Worm (Caenorhabditis elegans) whole organism, L2 larva: Measurements from ENCODE around the gene K11H3.2.

ENCODE experiments used
- C34F6.9 ChIP-seq: fragments of 150-350 bp; optimal IDR thresholded peaks from 2 replicates; lab custom pipeline; 2014; ENCODE audit warnings: missing biosample characterization, missing genetic modification characterization
- F13H6.1 ChIP-seq: sonication (generic microtip); optimal IDR thresholded peaks from 2 replicates; lab custom pipeline; 2016; ENCODE audit warnings: missing genetic modification characterization, missing compliant biosample characterization
- Y55F3AM.14 ChIP-seq: fragments of 200-800 bp; sonication (Bioruptor generic); optimal IDR thresholded peaks from 2 replicates; lab custom pipeline; 2018; ENCODE audit warnings: mild to moderate bottlenecking, missing genetic modification characterization, missing compliant biosample characterization
- ceh-82 ChIP-seq: fragments of 150-350 bp; optimal IDR thresholded peaks from 2 replicates; lab custom pipeline; 2014; ENCODE audit warnings: missing biosample characterization, missing genetic modification characterization
- elt-1 ChIP-seq: fragments of 150-350 bp; optimal IDR thresholded peaks from 2 replicates; lab custom pipeline; 2014; ENCODE audit warnings: missing biosample characterization, missing genetic modification characterization
- elt-3 ChIP-seq: sonication (generic microtip); optimal IDR thresholded peaks from 2 replicates; lab custom pipeline; 2017; ENCODE audit warnings: missing biosample characterization, missing genetic modification characterization
- gmeb-1 ChIP-seq: fragments of 150-350 bp; optimal IDR thresholded peaks from 2 replicates; lab custom pipeline; 2014; ENCODE audit warnings: missing biosample characterization, missing genetic modification characterization
- lin-11 ChIP-seq: fragments of 150-350 bp; sonication (generic microtip); optimal IDR thresholded peaks from 2 replicates; lab custom pipeline; 2014; ENCODE audit warnings: missing biosample characterization, missing genetic modification characterization, inconsistent platforms, mixed read lengths
- lsy-2 ChIP-seq, 2 experiments: fragments of 150-350 bp in 1 of 2; sonication (generic microtip) in 1 of 2; optimal IDR thresholded peaks; 2 replicates each; lab custom pipeline; 2014 to 2017; ENCODE audit warnings: missing biosample characterization in 2 of 2, missing genetic modification characterization in 2 of 2
- mbf-1 ChIP-seq: sonication (generic microtip); optimal IDR thresholded peaks from 2 replicates; lab custom pipeline; 2017; ENCODE audit warnings: missing biosample characterization, missing genetic modification characterization
- nhr-10 ChIP-seq: sonication (generic microtip); optimal IDR thresholded peaks from 2 replicates; lab custom pipeline; 2017; ENCODE audit warnings: missing biosample characterization, missing genetic modification characterization
- nhr-11 ChIP-seq: fragments of 150-350 bp; optimal IDR thresholded peaks from 2 replicates; lab custom pipeline; 2014; ENCODE audit warnings: missing biosample characterization, missing genetic modification characterization
- nhr-129 ChIP-seq: fragments of 150-350 bp; optimal IDR thresholded peaks from 2 replicates; lab custom pipeline; 2014; ENCODE audit warnings: missing biosample characterization, missing genetic modification characterization
- nhr-21 ChIP-seq: fragments of 150-350 bp; optimal IDR thresholded peaks from 2 replicates; lab custom pipeline; 2014; ENCODE audit warnings: missing biosample characterization, missing genetic modification characterization
- nhr-25 ChIP-seq: fragments of 150-350 bp; sonication (generic microtip); optimal IDR thresholded peaks from 3 replicates; lab custom pipeline; 2014; ENCODE audit warnings: missing biosample characterization, missing genetic modification characterization
- nhr-6 ChIP-seq: fragments of 150-350 bp; optimal IDR thresholded peaks from 2 replicates; lab custom pipeline; 2014; ENCODE audit warnings: missing biosample characterization, missing genetic modification characterization
- nhr-77 ChIP-seq: fragments of 150-350 bp; optimal IDR thresholded peaks from 2 replicates; lab custom pipeline; 2014; ENCODE audit warnings: missing biosample characterization, missing genetic modification characterization
- skn-1 ChIP-seq: sonication (generic microtip); optimal IDR thresholded peaks from 2 replicates; lab custom pipeline; 2017; ENCODE audit warnings: missing biosample characterization, missing genetic modification characterization
- sma-3 ChIP-seq: sonication (generic microtip); optimal IDR thresholded peaks from 2 replicates; lab custom pipeline; 2016; ENCODE audit warnings: missing genetic modification reagents, missing genetic modification characterization, missing compliant biosample characterization
- snpc-4 ChIP-seq: fragments of 150-350 bp; optimal IDR thresholded peaks from 2 replicates; lab custom pipeline; 2014; ENCODE audit warnings: missing biosample characterization, missing genetic modification characterization
- unc-55 ChIP-seq: fragments of 150-350 bp; sonication (generic microtip); optimal IDR thresholded peaks from 3 replicates; lab custom pipeline; 2014; ENCODE audit warnings: missing biosample characterization, missing genetic modification reagents, missing genetic modification characterization
- ztf-1 ChIP-seq: fragments of 200-800 bp; sonication (Bioruptor generic); conservative IDR thresholded peaks from 2 replicates; pipeline ENCODE4 v1.3.6; 2022; ENCODE audit warnings: missing genetic modification characterization, missing compliant biosample characterization
- ztf-11 ChIP-seq: sonication (generic microtip); optimal IDR thresholded peaks from 2 replicates; lab custom pipeline; 2017; ENCODE audit warnings: missing biosample characterization, missing genetic modification characterization
- ztf-4 ChIP-seq: fragments of 150-350 bp; optimal IDR thresholded peaks from 2 replicates; lab custom pipeline; 2014; ENCODE audit warnings: missing biosample characterization, missing genetic modification characterization

The K11H3.2 gene

DNA sequence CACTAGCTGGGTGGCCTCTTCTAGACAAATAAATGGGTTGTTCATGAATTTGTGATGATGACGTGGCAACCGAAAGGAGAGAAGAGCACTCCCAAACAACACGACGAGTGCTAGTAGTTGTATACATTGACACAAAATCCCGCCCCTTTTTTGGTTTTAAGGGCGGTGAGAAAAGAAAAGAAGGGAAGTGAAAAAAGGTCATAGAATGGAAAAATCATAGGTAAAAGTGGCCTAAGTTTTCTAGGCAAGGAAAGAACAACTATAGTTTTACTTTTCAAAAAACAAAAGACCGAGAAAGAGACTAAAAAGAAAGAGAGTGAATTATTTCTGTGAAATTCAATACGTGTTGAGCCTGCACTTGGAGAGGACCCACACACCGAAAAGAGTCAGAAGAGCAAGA, 32.6 kb downstream of the K11H3.2 start, which contains the start of gene ZK757.2:
TSS of gene ZK757.2 (minus strand) at position 101 of the 400 bp plus-strand sequence.
- TF ChIP-seq nhr-6, result no peak
- TF ChIP-seq nhr-10 (tag; lab: Kevin White, UChicago), result no peak
- no peak for TF ChIP-seq snpc-4 (tag; lab: Kevin White, UChicago)
- TF ChIP-seq sma-3 (GFP tag; lab: Kevin White, UChicago), result no peak
- no peak for TF ChIP-seq gmeb-1 (tag; lab: Kevin White, UChicago)

- no peak for TF ChIP-seq ztf-1 (GFP tag; lab: Robert Waterston, UW)
- no peak for TF ChIP-seq ceh-82
- peak; percentile 52 for TF ChIP-seq nhr-129 (tag; lab: Kevin White, UChicago)
- no peak for TF ChIP-seq ztf-4 (tag; lab: Kevin White, UChicago)
- no peak for TF ChIP-seq elt-1 (tag; lab: Kevin White, UChicago)
- TF ChIP-seq nhr-21 (tag; lab: Kevin White, UChicago), result no peak
- peak; percentile 35 for TF ChIP-seq C34F6.9 (tag; lab: Kevin White, UChicago)
- TF ChIP-seq nhr-10 (tag; lab: Kevin White, UChicago), result no peak
- TF ChIP-seq unc-55, result no peak
- no peak for TF ChIP-seq nhr-77
- TF ChIP-seq F13H6.1, result peak; percentile 45
- TF ChIP-seq, all 48 proteins: peak for 3
Measured at ce11 chrIII:9885609-9886008, 39.4 kb downstream of the K11H3.2 start.

DNA sequence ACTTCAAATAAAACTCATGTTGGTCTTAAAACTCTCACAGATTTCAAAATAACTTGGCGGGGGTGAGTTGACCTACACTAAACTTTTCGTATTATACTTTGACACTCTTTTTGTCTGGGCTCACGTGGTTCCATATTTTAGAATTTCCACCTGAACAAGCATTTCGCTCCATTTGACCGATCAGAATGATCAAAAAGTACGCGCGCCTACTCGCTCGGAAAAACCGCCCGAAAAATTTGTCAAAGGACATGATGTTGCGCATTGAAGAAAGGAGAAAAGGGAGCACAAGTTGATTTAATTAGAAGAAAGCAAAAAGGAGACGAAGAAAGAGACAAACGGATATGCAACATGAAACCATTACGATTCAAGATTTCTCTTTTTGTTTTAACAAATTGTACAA, 40.1 kb downstream of the K11H3.2 start:
- TF ChIP-seq lin-11 (tag; lab: Kevin White, UChicago) (no peak), C34F6.9 (tag; lab: Kevin White, UChicago) (peak; percentile 1)
- TF ChIP-seq, all 48 proteins: peak for 1

DNA sequence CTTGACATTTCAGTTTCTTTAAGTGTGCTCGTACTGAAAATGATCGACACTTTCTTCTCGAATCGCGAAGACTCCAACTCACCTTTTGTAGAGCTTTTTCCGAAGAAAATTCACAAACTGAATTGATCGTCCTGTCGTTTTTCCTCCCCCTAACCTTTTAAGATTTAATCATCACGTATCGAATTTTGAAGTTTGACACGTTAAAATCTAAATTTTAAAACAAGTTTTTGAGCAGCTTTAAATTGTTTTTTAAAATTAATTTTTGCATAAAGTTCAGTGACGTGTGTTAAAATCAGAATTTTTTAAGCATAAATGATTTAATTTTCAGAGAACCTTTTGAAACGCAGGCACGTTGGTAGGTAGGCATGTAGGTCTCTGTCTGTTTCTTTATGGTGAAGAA, 45.1 kb downstream of the K11H3.2 start, which contains the start of gene alg-4:
TSS of gene alg-4 (minus strand) at position 101 of the 400 bp plus-strand sequence.
- no peak for TF ChIP-seq nhr-25 (tag; lab: Kevin White, UChicago)
- no peak for TF ChIP-seq ztf-11 (tag; lab: Kevin White, UChicago)
- TF ChIP-seq lsy-2 (tag; optimal IDR thresholded peaks at IDR 0.05; lab: Kevin White, UChicago), result no peak
- no peak for TF ChIP-seq elt-3 (tag; lab: Kevin White, UChicago)
- TF ChIP-seq nhr-10 (tag; lab: Kevin White, UChicago), result no peak
- TF ChIP-seq lin-11 (tag; lab: Kevin White, UChicago), result no peak
- no peak for TF ChIP-seq mbf-1 (tag; lab: Kevin White, UChicago)

DNA sequence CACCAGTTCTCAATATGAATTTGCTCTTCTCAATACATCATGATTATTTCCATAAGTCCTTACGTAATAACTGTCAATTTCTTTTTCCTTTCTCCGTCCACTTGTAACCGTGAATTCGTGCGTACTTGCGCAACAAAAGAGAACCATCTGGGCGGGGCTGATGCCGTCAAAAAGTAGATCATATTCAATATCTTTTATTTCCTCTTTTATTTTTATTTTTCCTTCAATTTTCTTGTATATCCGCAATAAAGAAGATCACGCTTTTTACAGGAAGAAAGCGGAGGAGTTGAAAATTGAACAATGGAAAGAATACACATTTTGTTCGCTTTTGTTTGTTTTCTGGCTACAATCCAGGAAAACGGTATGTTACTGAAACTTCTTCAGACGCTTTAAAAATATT, 46.7 kb downstream of the K11H3.2 start, which contains the start of gene mam-7:
TSS of gene mam-7 (plus strand) at position 301 of the 400 bp plus-strand sequence.
- TF ChIP-seq ceh-82, result no peak
- no peak for TF ChIP-seq Y55F3AM.14 (GFP tag; lab: Kevin White, UChicago)
- TF ChIP-seq nhr-11, result no peak
- no peak for TF ChIP-seq ztf-11 (tag; lab: Kevin White, UChicago)
- TF ChIP-seq nhr-77, result no peak
- no peak for TF ChIP-seq sma-3 (GFP tag; lab: Kevin White, UChicago)
- TF ChIP-seq skn-1 (tag; lab: Kevin White, UChicago), result no peak
- no peak for TF ChIP-seq elt-1 (tag; lab: Kevin White, UChicago)
